Worm (Caenorhabditis elegans): ENCODE data around the gene ceh-18.

ceh-18 gene

DNA sequence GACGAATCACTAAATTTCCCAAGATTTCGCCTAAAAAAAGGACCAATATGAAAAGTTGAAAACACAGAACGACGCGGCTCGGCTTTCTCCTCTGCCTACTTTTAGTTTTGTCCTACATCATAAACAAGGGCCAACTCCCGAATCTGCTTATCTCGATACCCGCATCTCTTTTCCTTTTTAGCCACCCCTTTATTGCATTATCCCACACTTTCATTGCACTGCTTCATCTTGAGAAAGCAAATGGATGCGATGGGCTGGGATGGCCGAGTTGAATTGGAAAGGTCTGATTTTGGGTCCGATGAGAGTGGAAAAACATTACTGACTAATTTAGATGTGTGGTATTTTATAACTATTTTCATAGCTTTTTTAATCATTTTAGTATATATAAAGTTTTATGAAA is 1.9 kb downstream of the ceh-18 start:
- no peak for TF ChIP-seq nhr-12 (tag; optimal IDR thresholded peaks at IDR 0.05)
- TF ChIP-seq nhr-77 (tag; optimal IDR thresholded peaks at IDR 0.05) = no peak
- no peak for TF ChIP-seq ceh-16 (tag; optimal IDR thresholded peaks at IDR 0.05)

- TF ChIP-seq ztf-1 (GFP tag; conservative IDR thresholded peaks at IDR 0.05) (no peak), lin-11 (tag; optimal IDR thresholded peaks at IDR 0.05) (no peak), Y55F3AM.14 (GFP tag; optimal IDR thresholded peaks at IDR 0.05) (no peak), mab-5 (tag; optimal IDR thresholded peaks at IDR 0.05) (no peak), mdl-1 (tag; optimal IDR thresholded peaks at IDR 0.05) (no peak), F13H6.1 (tag; optimal IDR thresholded peaks at IDR 0.05) (peak; percentile 74), ztf-4 (tag; optimal IDR thresholded peaks at IDR 0.05) (peak; percentile 0), sma-9 (GFP tag; optimal IDR thresholded peaks at IDR 0.05) (peak; percentile 62), sma-9 (tag; optimal IDR thresholded peaks at IDR 0.05) (no peak), lsy-2 (tag; optimal IDR thresholded peaks at IDR 0.05) (peak in 1 of 2 experiments; percentile 24), unc-55 (GFP tag; optimal IDR thresholded peaks at IDR 0.05) (peak; percentile 10), sem-4 (tag; optimal IDR thresholded peaks at IDR 0.05) (peak; percentile 9)
Measured at ce11 chrX:3853901-3854300, 3.7 kb downstream of the ceh-18 start.

- TF ChIP-seq F13H6.1 (tag; optimal IDR thresholded peaks at IDR 0.05) = peak; percentile 45
- peak; percentile 30 for TF ChIP-seq sma-9 (GFP tag; optimal IDR thresholded peaks at IDR 0.05)
- no peak for TF ChIP-seq sma-9 (tag; optimal IDR thresholded peaks at IDR 0.05)
- no peak for TF ChIP-seq elt-1 (tag; optimal IDR thresholded peaks at IDR 0.05)
- TF ChIP-seq nhr-129 (tag; optimal IDR thresholded peaks at IDR 0.05) = no peak
- peak; percentile 13 for TF ChIP-seq sma-3 (GFP tag; optimal IDR thresholded peaks at IDR 0.05)
- TF ChIP-seq fos-1 (tag; optimal IDR thresholded peaks at IDR 0.05) = peak; percentile 62
- TF ChIP-seq C34F6.9 (tag; optimal IDR thresholded peaks at IDR 0.05) = no peak
- TF ChIP-seq unc-62 (GFP tag; optimal IDR thresholded peaks at IDR 0.05) = no peak
- peak; percentile 17 for TF ChIP-seq gmeb-1 (tag; optimal IDR thresholded peaks at IDR 0.05)
- no peak for TF ChIP-seq ceh-16 (tag; optimal IDR thresholded peaks at IDR 0.05)
- TF ChIP-seq zag-1 (tag; optimal IDR thresholded peaks at IDR 0.05) = no peak
- peak; percentile 23 for TF ChIP-seq skn-1 (tag; optimal IDR thresholded peaks at IDR 0.05)
Measured at ce11 chrX:3842398-3842896, 15.2 kb downstream of the ceh-18 start, which contains the start of gene ttr-48. ttr-48 (minus strand) TSS chrX:3842448.

DNA sequence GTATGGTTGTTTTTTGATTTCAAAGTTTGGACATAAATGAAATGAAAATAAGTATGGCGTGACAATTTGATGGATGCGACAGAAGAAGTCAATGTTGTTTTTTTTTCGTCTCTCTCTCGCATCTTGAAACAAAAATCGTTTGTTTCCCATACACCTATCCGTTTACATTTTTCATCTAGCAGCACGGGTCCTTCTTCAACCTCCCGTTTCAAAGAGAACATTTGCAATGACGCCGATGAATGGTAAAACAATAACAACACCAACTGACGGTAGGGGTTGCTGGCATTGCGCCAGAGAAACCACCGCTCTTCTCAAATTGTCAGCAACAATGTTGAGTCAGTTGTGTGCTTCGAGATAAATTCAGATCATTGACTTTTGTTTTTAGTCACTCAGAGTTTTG is 18.4 kb downstream of the ceh-18 start:
- TF ChIP-seq ztf-11 (tag; optimal IDR thresholded peaks at IDR 0.05) (no peak), blmp-1 (tag; optimal IDR thresholded peaks at IDR 0.05; ENCODE audit: insufficient read depth) (peak; percentile 63), ztf-4 (tag; optimal IDR thresholded peaks at IDR 0.05) (peak; percentile 18), peb-1 (tag; optimal IDR thresholded peaks at IDR 0.05) (no peak), sem-4 (tag; optimal IDR thresholded peaks at IDR 0.05) (peak; percentile 55), sma-3 (GFP tag; optimal IDR thresholded peaks at IDR 0.05) (peak; percentile 2), C34F6.9 (tag; optimal IDR thresholded peaks at IDR 0.05) (no peak), egl-27 (tag; optimal IDR thresholded peaks at IDR 0.05) (peak; percentile 13), dmd-4 (tag; optimal IDR thresholded peaks at IDR 0.05) (no peak), nhr-12 (tag; optimal IDR thresholded peaks at IDR 0.05) (no peak), F13H6.1 (tag; optimal IDR thresholded peaks at IDR 0.05) (peak; percentile 88), alr-1 (tag; optimal IDR thresholded peaks at IDR 0.05) (no peak), nhr-129 (tag; optimal IDR thresholded peaks at IDR 0.05) (peak; percentile 83), ZK546.5 (tag; optimal IDR thresholded peaks at IDR 0.05) (no peak), ceh-16 (tag; optimal IDR thresholded peaks at IDR 0.05) (peak; percentile 1), fos-1 (tag; optimal IDR thresholded peaks at IDR 0.05) (peak; percentile 3), nhr-25 (tag; optimal IDR thresholded peaks at IDR 0.05) (no peak), ceh-82 (tag; optimal IDR thresholded peaks at IDR 0.05) (no peak), lsy-2 (tag; optimal IDR thresholded peaks at IDR 0.05) (peak in 1 of 2 experiments; percentile 64), nhr-6 (tag; optimal IDR thresholded peaks at IDR 0.05) (peak; percentile 46), sma-9 (GFP tag; optimal IDR thresholded peaks at IDR 0.05) (peak; percentile 89), sma-9 (tag; optimal IDR thresholded peaks at IDR 0.05) (no peak)

DNA sequence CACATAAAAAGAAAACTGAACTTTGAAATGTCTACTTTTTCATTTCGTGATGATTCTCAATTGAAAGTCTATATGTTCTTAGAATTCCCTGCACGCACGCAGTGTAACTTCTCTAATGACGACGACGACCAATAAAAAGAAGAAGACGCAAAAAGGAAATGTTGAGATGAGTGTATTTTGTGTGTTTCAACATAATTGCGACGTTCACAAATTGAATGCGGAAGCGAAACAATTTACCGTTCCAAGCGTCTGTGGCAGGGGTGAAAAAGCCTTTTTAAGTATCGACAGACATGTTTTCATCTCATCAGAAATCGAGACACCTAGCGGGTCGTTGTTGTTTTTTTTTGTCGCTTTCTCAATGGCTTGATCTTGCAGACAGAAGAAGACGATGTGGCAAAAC is 18.9 kb downstream of the ceh-18 start:
- TF ChIP-seq mdl-1 (tag; optimal IDR thresholded peaks at IDR 0.05) (no peak), sem-4 (tag; optimal IDR thresholded peaks at IDR 0.05) (peak; percentile 51), nhr-25 (tag; optimal IDR thresholded peaks at IDR 0.05) (peak; percentile 38), nhr-23 (tag; optimal IDR thresholded peaks at IDR 0.05) (no peak)
